Worm (Caenorhabditis elegans) whole organism, young adult: ENCODE measurements around the gene K04C2.2.
A peak's percentile ranks its signal among the peaks of the same experiment; 100 is the strongest.

Experiments used
- B0336.3 ChIP-seq: fragments of 200-800 bp; sonication (Bioruptor generic); IDR thresholded peaks from 2 replicates; pipeline ENCODE4 v1.3.6; 2022; ENCODE audit warnings: missing genetic modification characterization, missing compliant biosample characterization
- F23B12.7 ChIP-seq: sonication (generic microtip); optimal IDR thresholded peaks from 2 replicates; lab custom pipeline; 2017; ENCODE audit warnings: missing genetic modification characterization, mild to moderate bottlenecking, missing compliant biosample characterization, antibody characterized with exemption, moderate library complexity; ENCODE audit not compliant: insufficient read depth
- F37B4.10 ChIP-seq: fragments of 200-800 bp; sonication (Bioruptor generic); IDR thresholded peaks from 2 replicates; pipeline ENCODE4 v1.3.6; 2022; ENCODE audit warnings: missing genetic modification characterization, missing compliant biosample characterization
- F49E8.2 ChIP-seq: sonication (generic microtip); optimal IDR thresholded peaks from 3 replicates; lab custom pipeline; 2017; ENCODE audit warnings: missing genetic modification characterization, mild to moderate bottlenecking, missing compliant biosample characterization, antibody characterized with exemption, moderate library complexity; ENCODE audit not compliant: insufficient read depth
- F52B5.7 ChIP-seq: sonication (generic microtip); optimal IDR thresholded peaks from 2 replicates; lab custom pipeline; 2016; ENCODE audit warnings: mild to moderate bottlenecking, missing genetic modification characterization, missing compliant biosample characterization
- T07F8.4 ChIP-seq: sonication (generic microtip); optimal IDR thresholded peaks from 2 replicates; lab custom pipeline; 2016; ENCODE audit warnings: mild to moderate bottlenecking, missing genetic modification characterization, moderate library complexity, missing compliant biosample characterization
- Y53F4B.3 ChIP-seq: fragments of 200-800 bp; sonication (Bioruptor generic); IDR thresholded peaks from 2 replicates; pipeline ENCODE4 v1.3.6; 2022; ENCODE audit warnings: missing genetic modification reagents, missing genetic modification characterization, missing compliant biosample characterization
- Y53G8AR.9 ChIP-seq: fragments of 200-800 bp; sonication (Bioruptor generic); conservative IDR thresholded peaks from 2 replicates; pipeline ENCODE4 v1.3.6; 2022; ENCODE audit warnings: missing genetic modification reagents, missing genetic modification characterization, missing compliant biosample characterization
- ZK185.1 ChIP-seq: sonication (generic microtip); optimal IDR thresholded peaks from 2 replicates; lab custom pipeline; 2016; ENCODE audit warnings: mild to moderate bottlenecking, missing genetic modification characterization, missing compliant biosample characterization; ENCODE audit not compliant: poor library complexity, severe bottlenecking
- aptf-2 ChIP-seq: fragments of 200-800 bp; sonication (Bioruptor generic); conservative IDR thresholded peaks from 2 replicates; pipeline ENCODE4 v1.3.6; 2022; ENCODE audit warnings: missing genetic modification reagents, missing genetic modification characterization, missing compliant biosample characterization
- athp-1 ChIP-seq: sonication (generic microtip); optimal IDR thresholded peaks from 2 replicates; lab custom pipeline; 2017; ENCODE audit warnings: mild to moderate bottlenecking, missing genetic modification characterization, missing compliant biosample characterization
- attf-5 ChIP-seq: fragments of 200-800 bp; sonication (Bioruptor generic); optimal IDR thresholded peaks from 2 replicates; lab custom pipeline; 2018; ENCODE audit warnings: mild to moderate bottlenecking, missing genetic modification characterization, missing compliant biosample characterization
- bed-2 ChIP-seq: fragments of 200-800 bp; sonication (Bioruptor generic); IDR thresholded peaks from 2 replicates; pipeline ENCODE4 v1.3.6; 2022; ENCODE audit warnings: missing genetic modification reagents, missing genetic modification characterization, missing compliant biosample characterization
- ccch-3 ChIP-seq: fragments of 200-800 bp; sonication (Bioruptor generic); optimal IDR thresholded peaks from 2 replicates; lab custom pipeline; 2018; ENCODE audit warnings: mild to moderate bottlenecking, missing genetic modification characterization, missing compliant biosample characterization
- cebp-1 ChIP-seq, 2 experiments: fragments of 200-800 bp in 1 of 2; sonication (Bioruptor generic) in 1 of 2; sonication (generic microtip) in 1 of 2; IDR thresholded peaks in 1 of 2; optimal IDR thresholded peaks in 1 of 2; 2 replicates each; pipeline versions ENCODE4 v1.3.6 to Lab custom; 2017 to 2022; ENCODE audit warnings: missing compliant biosample characterization in 2 of 2, missing genetic modification characterization in 2 of 2, mild to moderate bottlenecking in 1 of 2, missing genetic modification reagents in 1 of 2, moderate library complexity in 1 of 2
- dpl-1 ChIP-seq: fragments of 150-350 bp; optimal IDR thresholded peaks from 2 replicates; lab custom pipeline; 2014; ENCODE audit warnings: missing biosample characterization, missing genetic modification reagents, missing genetic modification characterization
- efl-1 ChIP-seq: fragments of 150-350 bp; optimal IDR thresholded peaks from 2 replicates; lab custom pipeline; 2014; ENCODE audit warnings: missing biosample characterization, missing genetic modification reagents, missing genetic modification characterization
- gei-17 ChIP-seq: fragments of 200-800 bp; sonication (Bioruptor generic); optimal IDR thresholded peaks from 2 replicates; lab custom pipeline; 2018; ENCODE audit warnings: mild to moderate bottlenecking, missing genetic modification characterization, missing compliant biosample characterization
- hlh-12 ChIP-seq: sonication (generic microtip); optimal IDR thresholded peaks from 2 replicates; lab custom pipeline; 2016; ENCODE audit warnings: missing genetic modification characterization, missing compliant biosample characterization
- hmg-1.2 ChIP-seq: fragments of 200-800 bp; sonication (Bioruptor generic); IDR thresholded peaks from 2 replicates; pipeline ENCODE4 v1.3.6; 2022; ENCODE audit warnings: missing genetic modification reagents, missing genetic modification characterization, missing compliant biosample characterization
- hsf-1 ChIP-seq: fragments of 200-800 bp; sonication (Bioruptor generic); IDR thresholded peaks from 2 replicates; pipeline ENCODE4 v1.3.6; 2022; ENCODE audit warnings: missing genetic modification reagents, missing genetic modification characterization, missing compliant biosample characterization
- lin-35 ChIP-seq, 3 experiments: fragments of 150-350 bp in 2 of 3; sonication (generic microtip) in 1 of 3; optimal IDR thresholded peaks; 2 replicates each; lab custom pipeline; 2014 to 2018; ENCODE audit warnings: missing biosample characterization in 3 of 3, missing genetic modification characterization in 3 of 3, missing genetic modification reagents in 3 of 3
- lin-54 ChIP-seq: fragments of 200-800 bp; sonication (Bioruptor generic); optimal IDR thresholded peaks from 2 replicates; lab custom pipeline; 2018; ENCODE audit warnings: mild to moderate bottlenecking, missing genetic modification characterization, missing compliant biosample characterization
- lir-1 ChIP-seq: fragments of 200-800 bp; sonication (Bioruptor generic); conservative IDR thresholded peaks from 2 replicates; pipeline ENCODE4 v1.3.6; 2022; ENCODE audit warnings: missing genetic modification reagents, missing genetic modification characterization, missing compliant biosample characterization
- lsl-1 ChIP-seq: fragments of 200-800 bp; sonication (Bioruptor generic); optimal IDR thresholded peaks from 2 replicates; lab custom pipeline; 2018; ENCODE audit warnings: mild to moderate bottlenecking, missing genetic modification characterization, moderate library complexity, missing compliant biosample characterization
- madf-3 ChIP-seq: fragments of 200-800 bp; sonication (Bioruptor generic); IDR thresholded peaks from 2 replicates; pipeline ENCODE4 v1.3.6; 2022; ENCODE audit warnings: missing genetic modification reagents, missing genetic modification characterization, missing compliant biosample characterization
- mcd-1 ChIP-seq: fragments of 200-800 bp; sonication (Bioruptor generic); IDR thresholded peaks from 2 replicates; pipeline ENCODE4 v1.3.6; 2022; ENCODE audit warnings: missing genetic modification reagents, missing genetic modification characterization, missing compliant biosample characterization
- nhr-80 ChIP-seq: sonication (generic microtip); optimal IDR thresholded peaks from 2 replicates; lab custom pipeline; 2016; ENCODE audit warnings: missing genetic modification characterization, missing compliant biosample characterization
- rcor-1 ChIP-seq: fragments of 200-800 bp; sonication (Bioruptor generic); IDR thresholded peaks from 2 replicates; pipeline ENCODE4 v1.3.6; 2022; ENCODE audit warnings: missing genetic modification reagents, missing genetic modification characterization, missing compliant biosample characterization
- somi-1 ChIP-seq: fragments of 200-800 bp; sonication (Bioruptor generic); optimal IDR thresholded peaks from 2 replicates; lab custom pipeline; 2018; ENCODE audit warnings: mild to moderate bottlenecking, missing genetic modification characterization, missing compliant biosample characterization
- unc-130 ChIP-seq: sonication (generic microtip); optimal IDR thresholded peaks from 2 replicates; lab custom pipeline; 2016; ENCODE audit warnings: missing genetic modification reagents, missing genetic modification characterization, missing compliant biosample characterization
- unc-62 ChIP-seq: fragments of 150-350 bp; optimal IDR thresholded peaks from 2 replicates; lab custom pipeline; 2014; ENCODE audit warnings: missing biosample characterization, missing genetic modification reagents, missing genetic modification characterization
- xnd-1 ChIP-seq: sonication (generic microtip); optimal IDR thresholded peaks from 2 replicates; lab custom pipeline; 2016; ENCODE audit warnings: missing genotype, missing genetic modification reagents, missing genetic modification characterization, missing compliant biosample characterization
- zim-3 ChIP-seq: sonication (generic microtip); optimal IDR thresholded peaks from 2 replicates; lab custom pipeline; 2017; ENCODE audit warnings: mild to moderate bottlenecking, missing genetic modification characterization, moderate library complexity, missing compliant biosample characterization

Gene K04C2.2

DNA sequence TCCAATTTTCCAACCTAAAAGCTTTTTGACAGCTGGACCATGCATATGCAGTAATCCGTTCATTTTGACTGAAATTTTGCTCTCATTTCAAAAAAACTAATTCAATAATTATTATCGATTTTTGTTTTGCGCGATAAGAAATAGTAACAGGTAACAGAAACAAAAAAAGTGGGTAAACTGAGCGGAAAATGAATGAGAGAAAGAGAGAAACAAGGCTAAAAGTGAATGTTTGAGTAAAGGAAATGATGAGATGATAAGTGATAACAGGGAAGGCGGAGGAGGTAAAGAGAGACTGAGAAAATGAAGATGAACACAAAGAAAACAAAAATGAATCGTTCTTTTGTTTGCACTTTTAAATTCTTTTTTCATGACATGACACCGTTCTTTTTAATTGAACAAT, 25.7 kb upstream of the K04C2.2 start, which contains the start of gene sma-3:
Gene sma-3 (minus strand): TSS at position 68 of the 400 bp plus-strand sequence.
- TF ChIP-seq nhr-80 (tag; lab: Kevin White, UChicago): peak; percentile 72
- TF ChIP-seq Y53F4B.3 (GFP tag; lab: Robert Waterston, UW): no peak

DNA sequence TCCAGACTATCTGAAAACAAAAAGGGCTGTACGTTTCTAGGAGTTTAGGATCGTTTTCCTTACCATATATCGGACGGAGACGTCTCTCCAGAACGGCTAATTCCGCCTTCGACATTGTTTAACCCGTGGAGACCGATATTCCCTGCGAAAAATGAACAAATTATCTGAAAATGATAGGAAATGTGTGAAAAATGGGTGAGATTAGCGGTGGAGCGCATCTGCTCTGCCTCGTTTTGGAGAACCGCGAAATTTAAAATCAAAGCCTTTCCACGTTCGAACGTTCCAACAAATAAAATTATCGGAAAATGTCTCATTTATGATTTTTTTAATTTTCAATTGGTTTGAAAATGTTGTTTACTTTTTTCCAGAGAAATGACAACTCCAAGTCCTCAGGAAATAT, 20.3 kb upstream of the K04C2.2 start, which contains the start of the genes cra-1 and kbp-1:
Gene cra-1 (minus strand): TSS at position 193 of the 400 bp plus-strand sequence.
Gene kbp-1 (plus strand): TSS at position 366 of the 400 bp plus-strand sequence.
- TF ChIP-seq xnd-1 (tag; lab: Kevin White, UChicago) (no peak), unc-130 (GFP tag; lab: Kevin White, UChicago) (no peak), efl-1 (GFP tag; lab: Kevin White, UChicago) (peak; percentile 74), zim-3 (no peak), unc-62 (GFP tag; lab: Kevin White, UChicago) (no peak), rcor-1 (GFP tag; lab: Robert Waterston, UW) (no peak), attf-5 (GFP tag; lab: Kevin White, UChicago) (no peak), hlh-12 (tag; lab: Kevin White, UChicago) (no peak), F49E8.2 (no peak), lsl-1 (GFP tag; lab: Kevin White, UChicago) (peak; percentile 12), gei-17 (GFP tag; lab: Kevin White, UChicago) (no peak), madf-3 (GFP tag; lab: Robert Waterston, UW) (no peak), aptf-2 (GFP tag; lab: Robert Waterston, UW) (no peak), ccch-3 (GFP tag; lab: Kevin White, UChicago) (no peak), Y53F4B.3 (GFP tag; lab: Robert Waterston, UW) (no peak), hmg-1.2 (GFP tag; lab: Robert Waterston, UW) (no peak), lin-35 (GFP tag; optimal IDR thresholded peaks at IDR 0.05; lab: Kevin White, UChicago) (no peak), hsf-1 (no peak), athp-1 (tag; lab: Kevin White, UChicago) (no peak), bed-2 (GFP tag; lab: Robert Waterston, UW) (no peak), F23B12.7 (tag; lab: Kevin White, UChicago) (peak; percentile 37), T07F8.4 (tag; lab: Kevin White, UChicago) (no peak), somi-1 (GFP tag; lab: Kevin White, UChicago) (no peak), mcd-1 (GFP tag; lab: Robert Waterston, UW) (peak; percentile 82), lir-1 (no peak), lin-54 (GFP tag; lab: Kevin White, UChicago) (peak; percentile 49), ZK185.1 (tag; lab: Kevin White, UChicago) (no peak), dpl-1 (GFP tag; lab: Kevin White, UChicago) (peak; percentile 47)

ce11 chrIII:6869996-6870395, 19.6 kb upstream of the K04C2.2 start, which contains the start of gene K04C2.8:
TSS of gene K04C2.8 (plus strand) at chrIII:6870296.
- no peak for TF ChIP-seq F52B5.7 (tag; lab: Kevin White, UChicago)
- TF ChIP-seq, all 124 proteins: peak for 0

DNA sequence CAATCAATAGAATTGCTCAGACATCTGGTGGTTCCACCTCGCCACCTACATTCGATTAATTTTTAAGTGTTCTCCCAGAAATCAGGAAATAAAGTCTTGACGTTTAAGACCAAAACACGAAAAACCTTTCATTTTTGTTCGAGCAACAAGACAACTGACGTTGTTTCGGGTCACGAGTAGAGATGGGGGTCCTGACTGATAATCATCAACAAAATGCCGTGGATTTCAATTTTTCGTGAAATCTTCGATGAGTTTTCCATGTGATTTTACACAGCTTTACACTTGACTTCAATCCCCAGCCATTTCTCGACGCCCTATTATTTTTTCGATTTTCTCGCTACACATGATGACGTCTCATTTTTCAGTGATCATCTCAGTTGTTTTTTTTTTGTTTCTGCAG, 18.5 kb upstream of the K04C2.2 start:
- TF ChIP-seq B0336.3 (no peak), dpl-1 (GFP tag; lab: Kevin White, UChicago) (no peak), cebp-1 (GFP tag; IDR thresholded peaks at IDR 0.05; lab: Robert Waterston, UW) (no peak), cebp-1 (tag; optimal IDR thresholded peaks at IDR 0.05; lab: Kevin White, UChicago) (no peak), Y53G8AR.9 (GFP tag; lab: Robert Waterston, UW) (no peak), F37B4.10 (GFP tag; lab: Robert Waterston, UW) (no peak)
